Fruit fly (Drosophila melanogaster): ENCODE results near the gene hb.
A peak's percentile ranks its signal among the peaks of the same experiment; 100 is the strongest.

The hb gene

dm6 chr3R:8746354-8746753 lies 48.7 kb upstream of the hb start (continued):
- no peak for TF ChIP-seq pum (GFP tag; optimal IDR thresholded peaks at IDR 0.05)
- TF ChIP-seq CG1832 (GFP tag; optimal IDR thresholded peaks at IDR 0.05): no peak
- TF ChIP-seq CG31224 (GFP tag; IDR thresholded peaks at IDR 0.05): peak; percentile 47; the same call in 1 of the 2 replicates
- no peak for TF ChIP-seq CG42726 (GFP tag; IDR thresholded peaks at IDR 0.05; ENCODE audit: partially characterized antibody)
- TF ChIP-seq Xbp1 (GFP tag; optimal IDR thresholded peaks at IDR 0.05): peak; percentile 66
- TF ChIP-seq Pdp1 (GFP tag; optimal IDR thresholded peaks at IDR 0.05): peak; percentile 22 to 31
- peak; percentile 56; the same call in 1 of the 2 replicates for TF ChIP-seq ara (GFP tag; IDR thresholded peaks at IDR 0.05)
- peak; percentile 31; the same call in 2 of the 3 replicates for TF ChIP-seq B-H1 (GFP tag; IDR thresholded peaks at IDR 0.05)
- peak; percentile 38 for TF ChIP-seq oc (tag; optimal IDR thresholded peaks at IDR 0.05)
- peak; percentile 45 for TF ChIP-seq CG6813 (GFP tag; optimal IDR thresholded peaks at IDR 0.05)
- TF ChIP-seq CG1529 (GFP tag; optimal IDR thresholded peaks at IDR 0.05): peak; percentile 61
- TF ChIP-seq onecut (GFP tag; IDR thresholded peaks at IDR 0.05): peak; percentile 80; the same call in 1 of the 2 replicates
- TF ChIP-seq Myb (GFP tag; optimal IDR thresholded peaks at IDR 0.05): no peak
- peak; percentile 65 for TF ChIP-seq trem (tag; optimal IDR thresholded peaks at IDR 0.05)
- TF ChIP-seq pho (GFP tag; optimal IDR thresholded peaks at IDR 0.05): no peak
- TF ChIP-seq NfI (GFP tag; optimal IDR thresholded peaks at IDR 0.05): peak; percentile 16
- TF ChIP-seq Dfd (GFP tag; optimal IDR thresholded peaks at IDR 0.05): no peak
- TF ChIP-seq scrt (GFP tag; optimal IDR thresholded peaks at IDR 0.05): no peak
- TF ChIP-seq crc (GFP tag; optimal IDR thresholded peaks at IDR 0.05): no peak
- TF ChIP-seq lab (GFP tag; optimal IDR thresholded peaks at IDR 0.05): peak; percentile 59
- peak; percentile 44 for TF ChIP-seq CG18476 (GFP tag; optimal IDR thresholded peaks at IDR 0.05)
- TF ChIP-seq Awh (GFP tag; IDR thresholded peaks at IDR 0.05): peak; percentile 45; the same call in 1 of the 2 replicates
- no peak for TF ChIP-seq tll (GFP tag; optimal IDR thresholded peaks at IDR 0.05)
- 0 out of 3 replicates have a peak, but pooled peaks have one; percentile 26 for TF ChIP-seq gce (GFP tag; IDR thresholded peaks at IDR 0.05)
- peak; percentile 44 for TF ChIP-seq CG3407 (GFP tag; optimal IDR thresholded peaks at IDR 0.05)
- peak; percentile 57 for TF ChIP-seq CG18599 (GFP tag; optimal IDR thresholded peaks at IDR 0.05)
- no peak for TF ChIP-seq unc-4 (GFP tag; IDR thresholded peaks at IDR 0.05; ENCODE audit: partially characterized antibody)
- no peak for TF ChIP-seq D19B (GFP tag; optimal IDR thresholded peaks at IDR 0.05)
- TF ChIP-seq Ptx1 (GFP tag; IDR thresholded peaks at IDR 0.05): peak; percentile 56; the same call in 1 of the 2 replicates
- TF ChIP-seq CG6272 (GFP tag; IDR thresholded peaks at IDR 0.05): no peak
- TF ChIP-seq Med (GFP tag): peak; percentile 70
- TF ChIP-seq CG2129 (GFP tag; IDR thresholded peaks at IDR 0.05; ENCODE audit: partially characterized antibody): no peak
- no peak for TF ChIP-seq CG6654 (GFP tag; optimal IDR thresholded peaks at IDR 0.05)
- TF ChIP-seq dimm (GFP tag; IDR thresholded peaks at IDR 0.05): 0 out of 2 replicates have a peak, but pooled peaks have one; percentile 28
- peak; percentile 54; the same call in 1 of the 3 replicates for TF ChIP-seq dysf (GFP tag; IDR thresholded peaks at IDR 0.05)
- TF ChIP-seq rib (GFP tag; IDR thresholded peaks at IDR 0.05): no peak
- TF ChIP-seq CG18764 (GFP tag; optimal IDR thresholded peaks at IDR 0.05): peak; percentile 28
- no peak for TF ChIP-seq CG9609 (GFP tag; optimal IDR thresholded peaks at IDR 0.05)
- TF ChIP-seq CG2712 (tag; optimal IDR thresholded peaks at IDR 0.05): peak; percentile 76
- peak; percentile 48 for TF ChIP-seq Chrac-16 (GFP tag; optimal IDR thresholded peaks at IDR 0.05)
- peak; percentile 79 for TF ChIP-seq CG11504 (tag; optimal IDR thresholded peaks at IDR 0.05)
- peak; percentile 51 for TF ChIP-seq salm (tag; optimal IDR thresholded peaks at IDR 0.05)
- TF ChIP-seq ci (GFP tag; IDR thresholded peaks at IDR 0.05): peak; percentile 69; the same call in 2 of the 3 replicates
- TF ChIP-seq CG31441 (GFP tag; IDR thresholded peaks at IDR 0.05): peak; percentile 80
- TF ChIP-seq cwo (GFP tag; optimal IDR thresholded peaks at IDR 0.05): peak; percentile 23
- TF ChIP-seq Mes4 (GFP tag; optimal IDR thresholded peaks at IDR 0.05): no peak
- TF ChIP-seq HHEX (GFP tag; optimal IDR thresholded peaks at IDR 0.05): peak; percentile 7
- TF ChIP-seq Abd-B (GFP tag; optimal IDR thresholded peaks at IDR 0.05): no peak
- TF ChIP-seq cas (GFP tag; IDR thresholded peaks at IDR 0.05): no peak
- peak; percentile 37; the same call in 1 of the 2 replicates for TF ChIP-seq E2f2 (GFP tag; IDR thresholded peaks at IDR 0.05)

Data from whole organism, embryonic.